Fruit fly (Drosophila melanogaster): ENCODE measurements around the gene indra.

The indra gene

DNA sequence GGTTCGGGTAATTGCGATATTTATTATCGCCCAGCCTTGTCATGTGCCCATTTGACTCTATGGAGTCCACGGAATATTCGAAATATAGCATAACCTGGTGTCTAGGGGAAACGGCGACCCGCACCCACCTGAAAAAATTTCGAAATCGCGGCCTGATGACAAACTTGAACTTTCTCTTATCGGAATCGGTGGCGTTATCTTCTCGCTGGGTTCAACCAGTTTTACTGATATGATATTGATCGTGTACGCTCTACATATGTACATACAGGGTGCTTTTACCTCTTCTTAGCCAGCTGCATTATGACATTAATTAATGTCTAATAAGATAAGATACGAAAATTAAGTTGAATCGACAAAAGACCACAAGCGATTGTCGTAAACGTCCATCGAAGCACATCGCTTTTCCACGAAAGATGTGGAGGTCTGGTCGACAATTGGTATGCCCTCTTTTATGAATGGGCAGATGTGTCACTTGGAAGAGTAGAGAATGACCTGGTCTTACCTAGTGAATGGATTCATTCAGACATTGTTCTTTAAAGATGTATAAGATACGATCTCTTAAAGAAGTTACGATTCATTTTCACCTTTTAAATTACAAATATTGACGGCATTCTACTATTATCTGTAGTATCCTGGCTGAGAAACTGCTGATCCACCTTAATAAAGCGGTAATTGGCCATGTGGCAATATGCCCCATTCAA lies 21.8 kb downstream of the indra start (continued):
- no peak for TF ChIP-seq bcd (GFP tag; optimal IDR thresholded peaks at IDR 0.05)
- TF ChIP-seq CG12219 (GFP tag; optimal IDR thresholded peaks at IDR 0.05), result no peak
- 0 out of 2 replicates have a peak, but pooled peaks have one; percentile 31 for TF ChIP-seq CG9932 (GFP tag; IDR thresholded peaks at IDR 0.05)
- TF ChIP-seq CG4404 (GFP tag; IDR thresholded peaks at IDR 0.05), result no peak
- no peak for TF ChIP-seq Bteb2 (GFP tag; optimal IDR thresholded peaks at IDR 0.05)
- TF ChIP-seq CG2889 (GFP tag; IDR thresholded peaks at IDR 0.05), result 0 out of 3 replicates have a peak, but pooled peaks have one; percentile 11
- TF ChIP-seq CG10147 (GFP tag; optimal IDR thresholded peaks at IDR 0.05), result no peak
- peak; percentile 75 for TF ChIP-seq exex (tag; optimal IDR thresholded peaks at IDR 0.05)
- no peak for TF ChIP-seq mld (GFP tag; IDR thresholded peaks at IDR 0.05; ENCODE audit: partially characterized antibody)
- TF ChIP-seq chn (GFP tag; optimal IDR thresholded peaks at IDR 0.05), result no peak
- TF ChIP-seq E2f1 (GFP tag; IDR thresholded peaks at IDR 0.05), result no peak
- TF ChIP-seq gt (GFP tag; IDR thresholded peaks at IDR 0.05), result peak; percentile 10; the same call in 1 of the 2 replicates
- TF ChIP-seq maf-S (GFP tag; optimal IDR thresholded peaks at IDR 0.05), result no peak
- no peak for TF ChIP-seq Dref (GFP tag; IDR thresholded peaks at IDR 0.05)
- TF ChIP-seq sna (GFP tag; IDR thresholded peaks at IDR 0.05; ENCODE audit: partially characterized antibody), result no peak
- TF ChIP-seq vvl (GFP tag; IDR thresholded peaks at IDR 0.05), result no peak
- TF ChIP-seq chm (GFP tag; IDR thresholded peaks at IDR 0.05), result no peak
- TF ChIP-seq CG18599 (GFP tag; optimal IDR thresholded peaks at IDR 0.05), result peak; percentile 22
- TF ChIP-seq CG9437 (GFP tag; optimal IDR thresholded peaks at IDR 0.05), result no peak
- TF ChIP-seq hb (GFP tag; IDR thresholded peaks at IDR 0.05; ENCODE audit: partially characterized antibody), result no peak
- peak; percentile 49 for TF ChIP-seq CG2678 (tag; optimal IDR thresholded peaks at IDR 0.05)
- no peak for TF ChIP-seq fru (optimal IDR thresholded peaks at IDR 0.05)
- TF ChIP-seq E2f2 (GFP tag; IDR thresholded peaks at IDR 0.05), result no peak
- no peak for TF ChIP-seq zfh1 (GFP tag; IDR thresholded peaks at IDR 0.05)
- no peak for TF ChIP-seq Eip74EF (GFP tag; optimal IDR thresholded peaks at IDR 0.05)
- peak; percentile 17 for TF ChIP-seq fd96Cb (tag; optimal IDR thresholded peaks at IDR 0.05)
- no peak for TF ChIP-seq fu2 (GFP tag; optimal IDR thresholded peaks at IDR 0.05)
- TF ChIP-seq ken (GFP tag; IDR thresholded peaks at IDR 0.05), result no peak
- TF ChIP-seq p53 (GFP tag; optimal IDR thresholded peaks at IDR 0.05), result no peak
- TF ChIP-seq CG15601 (tag; optimal IDR thresholded peaks at IDR 0.05), result peak; percentile 39
- no peak for TF ChIP-seq vnd (GFP tag; IDR thresholded peaks at IDR 0.05; ENCODE audit: partially characterized antibody)
- TF ChIP-seq tio (GFP tag; optimal IDR thresholded peaks at IDR 0.05), result peak; percentile 27
- TF ChIP-seq CG31441 (GFP tag; IDR thresholded peaks at IDR 0.05), result 0 out of 2 replicates have a peak, but pooled peaks have one; percentile 20
- TF ChIP-seq slou (GFP tag; optimal IDR thresholded peaks at IDR 0.05), result no peak
- TF ChIP-seq Xbp1 (GFP tag; optimal IDR thresholded peaks at IDR 0.05), result peak; percentile 15
- no peak for TF ChIP-seq Antp (GFP tag; optimal IDR thresholded peaks at IDR 0.05)
- peak; percentile 15 for TF ChIP-seq ind (GFP tag; optimal IDR thresholded peaks at IDR 0.05)
- TF ChIP-seq CG12659 (GFP tag; optimal IDR thresholded peaks at IDR 0.05), result peak; percentile 3
- TF ChIP-seq CG4730 (GFP tag; IDR thresholded peaks at IDR 0.05), result no peak
- no peak for TF ChIP-seq CG14965 (GFP tag; optimal IDR thresholded peaks at IDR 0.05; ENCODE audit: borderline replicate concordance)
- no peak for TF ChIP-seq CG12299 (tag; optimal IDR thresholded peaks at IDR 0.05)
- no peak for TF ChIP-seq NC2β (GFP tag; optimal IDR thresholded peaks at IDR 0.05)
- TF ChIP-seq Hmr (GFP tag; optimal IDR thresholded peaks at IDR 0.05), result peak; percentile 20
- TF ChIP-seq NC2α (GFP tag; optimal IDR thresholded peaks at IDR 0.05), result no peak
- no peak for TF ChIP-seq CG8359 (GFP tag; optimal IDR thresholded peaks at IDR 0.05; ENCODE audit: borderline replicate concordance)
- TF ChIP-seq CG14441 (GFP tag; IDR thresholded peaks at IDR 0.05), result no peak
- no peak for TF ChIP-seq CG10654 (GFP tag; optimal IDR thresholded peaks at IDR 0.05)
- TF ChIP-seq jing (GFP tag; optimal IDR thresholded peaks at IDR 0.05), result no peak
- peak; percentile 5 for TF ChIP-seq CG13424 (tag; optimal IDR thresholded peaks at IDR 0.05)
- no peak for TF ChIP-seq CoRest (tag; optimal IDR thresholded peaks at IDR 0.05)

Data from whole organism, embryonic.